Worm (Caenorhabditis elegans): ENCODE measurements around the gene pigk-1.

The pigk-1 gene

DNA sequence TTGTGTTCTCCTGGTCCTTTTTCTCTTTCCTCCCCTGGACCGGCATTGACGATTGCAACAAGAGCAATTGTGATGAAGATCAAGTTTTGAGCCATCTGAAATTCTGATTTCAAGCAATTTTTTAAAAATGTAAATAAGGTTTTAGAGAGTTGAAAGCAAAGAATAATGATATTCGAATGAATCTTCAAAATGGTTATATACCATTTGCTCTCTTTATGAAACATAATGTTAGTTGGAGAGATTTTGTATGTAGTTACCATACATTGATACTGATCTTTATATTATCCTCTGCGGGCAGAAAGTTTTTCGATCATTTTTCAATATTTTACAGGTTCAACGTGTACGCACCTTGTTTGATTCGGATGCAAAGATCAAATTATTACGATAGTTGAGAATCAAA lies 4.1 kb downstream of the pigk-1 start, which contains the start of gene srlf-24:
Gene srlf-24 (minus strand): TSS at position 101 of the 400 bp plus-strand sequence.
- TF ChIP-seq flt-1 (GFP tag; IDR thresholded peaks at IDR 0.05) (no peak), hnd-1 (tag; optimal IDR thresholded peaks at IDR 0.05) (no peak), F13C5.2 (tag; optimal IDR thresholded peaks at IDR 0.05) (no peak), sea-1 (GFP tag; conservative IDR thresholded peaks at IDR 0.05) (no peak), tbx-37 (GFP tag; conservative IDR thresholded peaks at IDR 0.05) (no peak), ceh-13 (GFP tag; optimal IDR thresholded peaks at IDR 0.05) (no peak), pes-1 (GFP tag; IDR thresholded peaks at IDR 0.05) (no peak), aly-1 (tag; optimal IDR thresholded peaks at IDR 0.05) (no peak), hmbx-1 (tag; optimal IDR thresholded peaks at IDR 0.05) (no peak)

ce11 chrIV:11103501-11103900 lies 6.3 kb downstream of the pigk-1 start:
- no peak for TF ChIP-seq ceh-36 (tag; optimal IDR thresholded peaks at IDR 0.05)
- no peak for TF ChIP-seq flt-1 (GFP tag; IDR thresholded peaks at IDR 0.05)
- no peak for TF ChIP-seq tra-4 (tag; optimal IDR thresholded peaks at IDR 0.05)
- TF ChIP-seq aly-1 (tag; optimal IDR thresholded peaks at IDR 0.05), result no peak
- TF ChIP-seq hmg-4 (GFP tag; optimal IDR thresholded peaks at IDR 0.05), result no peak
- no peak for TF ChIP-seq B0310.2 (tag; optimal IDR thresholded peaks at IDR 0.05)
- no peak for TF ChIP-seq tbx-37 (GFP tag; conservative IDR thresholded peaks at IDR 0.05)
- no peak for TF ChIP-seq scrt-1 (GFP tag; IDR thresholded peaks at IDR 0.05)
- TF ChIP-seq tbx-11 (GFP tag; IDR thresholded peaks at IDR 0.05), result no peak
- TF ChIP-seq ama-1 (optimal IDR thresholded peaks at IDR 0.05), result no peak
- no peak for TF ChIP-seq F13C5.2 (tag; optimal IDR thresholded peaks at IDR 0.05)
- no peak for TF ChIP-seq ets-7 (tag; optimal IDR thresholded peaks at IDR 0.05)
- TF ChIP-seq ceh-13 (GFP tag; optimal IDR thresholded peaks at IDR 0.05), result no peak
- no peak for TF ChIP-seq pes-1 (GFP tag; IDR thresholded peaks at IDR 0.05)
- no peak for TF ChIP-seq hmbx-1 (tag; optimal IDR thresholded peaks at IDR 0.05)

- TF ChIP-seq tbx-37 (GFP tag; conservative IDR thresholded peaks at IDR 0.05), result no peak
- TF ChIP-seq flt-1 (GFP tag; IDR thresholded peaks at IDR 0.05), result no peak
- no peak for TF ChIP-seq tra-4 (tag; optimal IDR thresholded peaks at IDR 0.05)
- TF ChIP-seq sea-1 (GFP tag; conservative IDR thresholded peaks at IDR 0.05), result no peak
- no peak for TF ChIP-seq scrt-1 (GFP tag; IDR thresholded peaks at IDR 0.05)
- no peak for TF ChIP-seq hmg-4 (GFP tag; optimal IDR thresholded peaks at IDR 0.05)
- no peak for TF ChIP-seq F13C5.2 (tag; optimal IDR thresholded peaks at IDR 0.05)
- TF ChIP-seq hmbx-1 (tag; optimal IDR thresholded peaks at IDR 0.05), result no peak
- TF ChIP-seq aly-1 (tag; optimal IDR thresholded peaks at IDR 0.05), result no peak
- no peak for TF ChIP-seq ceh-13 (GFP tag; optimal IDR thresholded peaks at IDR 0.05)
Observed at ce11 chrIV:11102608-11103007, 7.2 kb downstream of the pigk-1 start, which contains the start of gene srlf-17. srlf-17 (minus strand) TSS chrIV:11102708.

- TF ChIP-seq pes-1 (GFP tag; IDR thresholded peaks at IDR 0.05), result no peak
- TF ChIP-seq flt-1 (GFP tag; IDR thresholded peaks at IDR 0.05), result no peak
- TF ChIP-seq ets-7 (tag; optimal IDR thresholded peaks at IDR 0.05), result no peak
- no peak for TF ChIP-seq hnd-1 (tag; optimal IDR thresholded peaks at IDR 0.05)
- no peak for TF ChIP-seq F13C5.2 (tag; optimal IDR thresholded peaks at IDR 0.05)
Observed at ce11 chrIV:11101383-11101782, 8.4 kb downstream of the pigk-1 start, which contains the start of gene srlf-18. srlf-18 (minus strand) TSS chrIV:11101483.

DNA sequence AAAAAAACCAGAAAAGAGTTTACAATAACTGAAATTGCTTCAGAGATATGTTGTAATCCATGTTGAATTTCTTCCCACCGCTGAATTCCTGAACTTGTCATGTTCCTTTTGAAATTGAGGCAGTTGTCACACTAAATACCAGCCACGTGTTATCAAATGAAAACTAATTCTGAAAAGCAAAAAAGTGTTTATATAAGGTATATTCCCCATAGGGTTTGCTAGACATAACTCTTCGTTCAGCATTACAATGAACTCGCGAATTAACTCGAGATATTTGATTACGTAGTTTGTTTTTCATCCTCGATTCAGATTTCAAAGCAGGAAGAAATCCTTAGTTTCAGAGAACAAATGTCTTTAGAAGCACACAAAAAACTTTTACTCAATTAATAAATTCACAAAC lies 9.5 kb downstream of the pigk-1 start, which contains the start of gene str-3:
Gene str-3 (minus strand): TSS at position 101 of the 400 bp plus-strand sequence.
- TF ChIP-seq flt-1 (GFP tag; IDR thresholded peaks at IDR 0.05), result no peak
- TF ChIP-seq F13C5.2 (tag; optimal IDR thresholded peaks at IDR 0.05), result no peak
- no peak for TF ChIP-seq ceh-13 (GFP tag; optimal IDR thresholded peaks at IDR 0.05)
- TF ChIP-seq pes-1 (GFP tag; IDR thresholded peaks at IDR 0.05), result no peak
- no peak for TF ChIP-seq hmg-4 (GFP tag; optimal IDR thresholded peaks at IDR 0.05)
- TF ChIP-seq aly-1 (tag; optimal IDR thresholded peaks at IDR 0.05), result no peak
- TF ChIP-seq ceh-36 (tag; optimal IDR thresholded peaks at IDR 0.05), result no peak
- TF ChIP-seq hnd-1 (tag; optimal IDR thresholded peaks at IDR 0.05), result no peak
- no peak for TF ChIP-seq sea-1 (GFP tag; conservative IDR thresholded peaks at IDR 0.05)
- TF ChIP-seq B0310.2 (tag; optimal IDR thresholded peaks at IDR 0.05), result no peak
- no peak for TF ChIP-seq tbx-11 (GFP tag; IDR thresholded peaks at IDR 0.05)
- no peak for TF ChIP-seq scrt-1 (GFP tag; IDR thresholded peaks at IDR 0.05)
- TF ChIP-seq ama-1 (optimal IDR thresholded peaks at IDR 0.05), result no peak
- TF ChIP-seq hmbx-1 (tag; optimal IDR thresholded peaks at IDR 0.05), result no peak
- no peak for TF ChIP-seq tra-4 (tag; optimal IDR thresholded peaks at IDR 0.05)

DNA sequence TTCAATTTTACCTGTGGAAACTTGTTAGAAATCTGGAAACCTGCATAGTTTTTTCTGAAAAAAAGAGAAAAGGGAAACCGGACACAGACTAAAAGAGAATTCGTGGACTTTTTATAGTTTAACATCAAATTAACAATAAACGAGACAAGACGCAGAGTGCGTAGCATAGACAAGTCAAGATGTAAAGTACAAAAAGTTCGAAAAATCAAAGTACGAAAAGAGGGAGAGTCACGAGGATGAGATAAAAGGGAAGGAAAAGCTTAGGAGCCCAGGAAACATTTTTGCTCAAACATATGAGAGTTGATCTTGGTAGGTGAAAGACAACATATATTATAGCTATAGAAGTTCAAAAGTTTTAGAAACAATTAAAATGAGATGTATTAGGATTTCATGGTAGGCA lies 12.0 kb downstream of the pigk-1 start, which contains the start of gene M7.12:
Gene M7.12 (minus strand): TSS at position 188 of the 400 bp plus-strand sequence.
- no peak for TF ChIP-seq tbx-37 (GFP tag; conservative IDR thresholded peaks at IDR 0.05)
- no peak for TF ChIP-seq scrt-1 (GFP tag; IDR thresholded peaks at IDR 0.05)
- TF ChIP-seq tbx-11 (GFP tag; IDR thresholded peaks at IDR 0.05), result no peak
- no peak for TF ChIP-seq tra-4 (tag; optimal IDR thresholded peaks at IDR 0.05)
- TF ChIP-seq F13C5.2 (tag; optimal IDR thresholded peaks at IDR 0.05), result no peak
- no peak for TF ChIP-seq ceh-36 (tag; optimal IDR thresholded peaks at IDR 0.05)
- no peak for TF ChIP-seq ama-1 (optimal IDR thresholded peaks at IDR 0.05)
- no peak for TF ChIP-seq hnd-1 (tag; optimal IDR thresholded peaks at IDR 0.05)
- TF ChIP-seq ets-7 (tag; optimal IDR thresholded peaks at IDR 0.05), result no peak
- TF ChIP-seq ceh-13 (GFP tag; optimal IDR thresholded peaks at IDR 0.05), result no peak
- no peak for TF ChIP-seq B0310.2 (tag; optimal IDR thresholded peaks at IDR 0.05)
- TF ChIP-seq sea-1 (GFP tag; conservative IDR thresholded peaks at IDR 0.05), result no peak
- no peak for TF ChIP-seq aly-1 (tag; optimal IDR thresholded peaks at IDR 0.05)
- TF ChIP-seq hmg-4 (GFP tag; optimal IDR thresholded peaks at IDR 0.05), result no peak
- TF ChIP-seq hmbx-1 (tag; optimal IDR thresholded peaks at IDR 0.05), result no peak
- no peak for TF ChIP-seq flt-1 (GFP tag; IDR thresholded peaks at IDR 0.05)
- TF ChIP-seq pes-1 (GFP tag; IDR thresholded peaks at IDR 0.05), result no peak

ce11 chrIV:11094974-11095373 lies 14.8 kb downstream of the pigk-1 start, which contains the start of gene M7.8:
M7.8 (minus strand) TSS chrIV:11095085.
- no peak for TF ChIP-seq hnd-1 (tag; optimal IDR thresholded peaks at IDR 0.05)
- no peak for TF ChIP-seq hmbx-1 (tag; optimal IDR thresholded peaks at IDR 0.05)
- no peak for TF ChIP-seq tbx-11 (GFP tag; IDR thresholded peaks at IDR 0.05)
- no peak for TF ChIP-seq sea-1 (GFP tag; conservative IDR thresholded peaks at IDR 0.05)
- no peak for TF ChIP-seq F13C5.2 (tag; optimal IDR thresholded peaks at IDR 0.05)
- TF ChIP-seq tbx-37 (GFP tag; conservative IDR thresholded peaks at IDR 0.05), result no peak
- TF ChIP-seq ceh-13 (GFP tag; optimal IDR thresholded peaks at IDR 0.05), result no peak
- no peak for TF ChIP-seq pes-1 (GFP tag; IDR thresholded peaks at IDR 0.05)
- TF ChIP-seq aly-1 (tag; optimal IDR thresholded peaks at IDR 0.05), result no peak

Data from whole organism, early embryonic.